Fruit fly (Drosophila melanogaster) whole organism, embryonic: Measurements from ENCODE around the gene dia.

Experiments used
- Ada2b ChIP-seq: fragments of 200-800 bp; sonication (Bioruptor generic); IDR thresholded peaks from 2 replicates; pipeline ENCODE4 v1.3.6; 2022; ENCODE audit warnings: missing biosample characterization, missing genetic modification characterization
- Aef1 ChIP-seq: fragments of 200-800 bp; sonication (Bioruptor generic); IDR thresholded peaks from 3 replicates; pipeline ENCODE4 v1.3.6; 2022; ENCODE audit warnings: missing biosample characterization, missing genetic modification characterization
- Atf6 ChIP-seq: fragments of 200-800 bp; sonication (Bioruptor generic); IDR thresholded peaks from 2 replicates; pipeline ENCODE4 v1.3.6; 2022; ENCODE audit warnings: missing biosample characterization, missing genetic modification characterization
- CG10147 ChIP-seq: fragments of 200-800 bp; sonication (Bioruptor generic); optimal IDR thresholded peaks from 2 replicates; lab custom pipeline; 2019; ENCODE audit warnings: missing biosample characterization, mild to moderate bottlenecking, missing genetic modification characterization, moderate library complexity
- CG10462 ChIP-seq: fragments of 200-800 bp; sonication (Bioruptor generic); optimal IDR thresholded peaks from 2 replicates; lab custom pipeline; 2016; ENCODE audit warnings: missing biosample characterization, missing genetic modification characterization
- CG13123 ChIP-seq: fragments of 200-800 bp; sonication (Bioruptor generic); optimal IDR thresholded peaks from 2 replicates; lab custom pipeline; 2016; ENCODE audit warnings: missing biosample characterization, missing genetic modification characterization
- CG13287 ChIP-seq: fragments of 200-800 bp; sonication (Bioruptor generic); IDR thresholded peaks from 2 replicates; pipeline ENCODE4 v1.3.6; 2022; ENCODE audit warnings: missing biosample characterization, missing genetic modification characterization; ENCODE audit not compliant: partially characterized antibody
- CG13775 ChIP-seq: fragments of 200-800 bp; sonication (Bioruptor generic); optimal IDR thresholded peaks from 3 replicates; lab custom pipeline; 2017; ENCODE audit warnings: missing biosample characterization, mild to moderate bottlenecking, missing genetic modification characterization
- CG14710 ChIP-seq: fragments of 200-800 bp; sonication (Bioruptor generic); optimal IDR thresholded peaks from 3 replicates; lab custom pipeline; 2019; ENCODE audit warnings: missing biosample characterization, mild to moderate bottlenecking, missing genetic modification characterization, moderate library complexity
- CG15601 ChIP-seq: fragments of 200-800 bp; sonication (Bioruptor generic); optimal IDR thresholded peaks from 3 replicates; lab custom pipeline; 2019; ENCODE audit warnings: missing biosample characterization, mild to moderate bottlenecking, missing genetic modification characterization, moderate library complexity
- CG18011 ChIP-seq: fragments of 200-800 bp; sonication (Bioruptor generic); optimal IDR thresholded peaks from 2 replicates; lab custom pipeline; 2017; ENCODE audit warnings: missing biosample characterization, missing genetic modification characterization, mild to moderate bottlenecking, moderate library complexity, missing genotype
- CG2678 ChIP-seq: fragments of 200-800 bp; sonication (Bioruptor generic); optimal IDR thresholded peaks from 3 replicates; lab custom pipeline; 2019; ENCODE audit warnings: missing biosample characterization, mild to moderate bottlenecking, missing genetic modification characterization, moderate library complexity
- CG2712 ChIP-seq: fragments of 200-800 bp; optimal IDR thresholded peaks from 3 replicates; lab custom pipeline; 2019; ENCODE audit warnings: missing biosample characterization, mild to moderate bottlenecking, missing genetic modification characterization, moderate library complexity
- CG2875 ChIP-seq: fragments of 200-800 bp; sonication (Bioruptor generic); optimal IDR thresholded peaks from 2 replicates; lab custom pipeline; 2017; ENCODE audit warnings: missing biosample characterization, mild to moderate bottlenecking, missing genetic modification characterization, missing genetic modification reagents
- CG3065 ChIP-seq: fragments of 200-800 bp; sonication (Bioruptor generic); optimal IDR thresholded peaks from 2 replicates; lab custom pipeline; 2016; ENCODE audit warnings: missing biosample characterization, missing genetic modification characterization
- CG32767 ChIP-seq: fragments of 200-800 bp; sonication (Bioruptor generic); IDR thresholded peaks from 2 replicates; pipeline ENCODE4 v1.3.6; 2022; ENCODE audit warnings: missing biosample characterization, missing genetic modification characterization
- CG3995 ChIP-seq: fragments of 200-800 bp; sonication (Bioruptor generic); optimal IDR thresholded peaks from 3 replicates; lab custom pipeline; 2016; ENCODE audit warnings: missing biosample characterization, missing genetic modification characterization
- CG4820 ChIP-seq: fragments of 200-800 bp; sonication (Bioruptor generic); optimal IDR thresholded peaks from 3 replicates; lab custom pipeline; 2016; ENCODE audit warnings: missing biosample characterization, missing genetic modification characterization
- CG6272 ChIP-seq: fragments of 200-800 bp; sonication (Bioruptor generic); IDR thresholded peaks from 2 replicates; pipeline ENCODE4 v1.3.6; 2022; ENCODE audit warnings: missing biosample characterization, missing genetic modification characterization
- CG6765 ChIP-seq: fragments of 200-800 bp; sonication (Bioruptor generic); optimal IDR thresholded peaks from 3 replicates; lab custom pipeline; 2017; ENCODE audit warnings: missing biosample characterization, mild to moderate bottlenecking, missing genetic modification characterization
- CG7963 ChIP-seq: fragments of 200-800 bp; sonication (Bioruptor generic); IDR thresholded peaks from 3 replicates; pipeline ENCODE4 v1.3.6; 2022; ENCODE audit warnings: missing biosample characterization, missing genetic modification characterization; ENCODE audit not compliant: partially characterized antibody
- CHES-1-like ChIP-seq: fragments of 200-800 bp; sonication (Bioruptor generic); optimal IDR thresholded peaks from 2 replicates; lab custom pipeline; 2016; ENCODE audit warnings: missing biosample characterization, missing genetic modification characterization
- CoRest ChIP-seq: fragments of 200-800 bp; sonication (Bioruptor generic); optimal IDR thresholded peaks from 3 replicates; lab custom pipeline; 2018; ENCODE audit warnings: missing biosample characterization, mild to moderate bottlenecking, missing genetic modification characterization, moderate library complexity
- Dip3 ChIP-seq: fragments of 200-800 bp; sonication (Bioruptor generic); optimal IDR thresholded peaks from 3 replicates; lab custom pipeline; 2016; ENCODE audit warnings: missing biosample characterization, missing genetic modification characterization
- H2.0 ChIP-seq: fragments of 200-800 bp; sonication (Bioruptor generic); IDR thresholded peaks from 2 replicates; pipeline ENCODE4 v1.3.6; 2022; ENCODE audit warnings: missing biosample characterization, missing genetic modification characterization
- HLH3B ChIP-seq: fragments of 200-800 bp; sonication (Bioruptor generic); IDR thresholded peaks from 2 replicates; pipeline ENCODE4 v1.3.6; 2022; ENCODE audit warnings: missing biosample characterization, missing genetic modification characterization
- Lim3 ChIP-seq: fragments of 200-800 bp; sonication (Bioruptor generic); IDR thresholded peaks from 2 replicates; pipeline ENCODE4 v1.3.6; 2022; ENCODE audit warnings: missing biosample characterization, missing genetic modification characterization
- NK7.1 ChIP-seq: fragments of 200-800 bp; sonication (Bioruptor generic); optimal IDR thresholded peaks from 3 replicates; lab custom pipeline; 2016; ENCODE audit warnings: missing biosample characterization, missing genetic modification characterization
- Oaz ChIP-seq: fragments of 200-800 bp; sonication (Bioruptor generic); IDR thresholded peaks from 2 replicates; pipeline ENCODE4 v1.3.6; 2022; ENCODE audit warnings: missing biosample characterization, missing genetic modification characterization
- Vsx1 ChIP-seq: fragments of 200-800 bp; sonication (Bioruptor generic); optimal IDR thresholded peaks from 2 replicates; lab custom pipeline; 2017; ENCODE audit warnings: missing biosample characterization, mild to moderate bottlenecking, missing genetic modification characterization, missing genetic modification reagents
- bigmax ChIP-seq: fragments of 200-800 bp; sonication (Bioruptor generic); optimal IDR thresholded peaks from 2 replicates; lab custom pipeline; 2018; ENCODE audit warnings: missing biosample characterization, mild to moderate bottlenecking, missing genetic modification characterization
- crc ChIP-seq: fragments of 200-800 bp; sonication (Bioruptor generic); optimal IDR thresholded peaks from 2 replicates; lab custom pipeline; 2016; ENCODE audit warnings: missing biosample characterization, missing genetic modification characterization
- crp ChIP-seq, 2 experiments: fragments of 200-800 bp; sonication (Bioruptor generic); optimal IDR thresholded peaks; 2 replicates in 1 of 2; 3 replicates in 1 of 2; lab custom pipeline; 2017; ENCODE audit warnings: missing biosample characterization in 2 of 2, missing genetic modification characterization in 2 of 2, mild to moderate bottlenecking in 1 of 2, moderate library complexity in 1 of 2
- dati ChIP-seq: fragments of 200-800 bp; sonication (Bioruptor generic); IDR thresholded peaks from 2 replicates; pipeline ENCODE4 v1.3.6; 2022; ENCODE audit warnings: missing biosample characterization, missing genetic modification characterization
- esg ChIP-seq: fragments of 200-800 bp; sonication (Bioruptor generic); conservative IDR thresholded peaks from 2 replicates; pipeline ENCODE4 v1.3.6; 2022; ENCODE audit warnings: missing biosample characterization, missing genetic modification characterization
- eve ChIP-seq, 2 experiments: fragments of >200 bp; optimal IDR thresholded peaks; 2 replicates each; lab custom pipeline; 2017; ENCODE audit warnings: missing biosample characterization in 2 of 2, missing genetic modification characterization in 2 of 2
- fd102C ChIP-seq: fragments of 200-800 bp; sonication (Bioruptor generic); optimal IDR thresholded peaks from 2 replicates; lab custom pipeline; 2018; ENCODE audit warnings: missing biosample characterization, mild to moderate bottlenecking, missing genetic modification characterization, moderate library complexity
- gfzf ChIP-seq: fragments of 200-800 bp; sonication (Bioruptor generic); optimal IDR thresholded peaks from 2 replicates; lab custom pipeline; 2016; ENCODE audit warnings: missing biosample characterization, mild to moderate bottlenecking, missing genetic modification characterization, moderate library complexity
- nom ChIP-seq: fragments of 200-800 bp; sonication (Bioruptor generic); optimal IDR thresholded peaks from 2 replicates; lab custom pipeline; 2017; ENCODE audit warnings: missing biosample characterization, missing genetic modification characterization, mild to moderate bottlenecking, moderate library complexity, missing genetic modification reagents
- org-1 ChIP-seq: fragments of 200-800 bp; sonication (Bioruptor generic); optimal IDR thresholded peaks from 2 replicates; lab custom pipeline; 2017; ENCODE audit warnings: missing biosample characterization, missing genetic modification characterization
- pan ChIP-seq, 4 experiments: fragments of >200 bp in 3 of 4; fragments of 200-800 bp in 1 of 4; sonication (Bioruptor generic) in 1 of 4; optimal IDR thresholded peaks in 3 of 4; IDR thresholded peaks in 1 of 4; 2 replicates each; pipeline versions ENCODE4 v1.3.6 to Lab custom; 2017 to 2022; ENCODE audit warnings: missing biosample characterization in 2 of 4, missing genetic modification characterization in 2 of 4, mixed read lengths in 1 of 4
- pum ChIP-seq: fragments of 200-800 bp; sonication (Bioruptor generic); optimal IDR thresholded peaks from 2 replicates; lab custom pipeline; 2016; ENCODE audit warnings: missing biosample characterization, missing genetic modification characterization
- sna ChIP-seq: fragments of 200-800 bp; sonication (Bioruptor generic); IDR thresholded peaks from 2 replicates; pipeline ENCODE4 v1.3.6; 2022; ENCODE audit warnings: missing biosample characterization, missing genetic modification characterization; ENCODE audit not compliant: partially characterized antibody
- so ChIP-seq: fragments of 200-800 bp; sonication (Bioruptor generic); IDR thresholded peaks from 3 replicates; pipeline ENCODE4 v1.3.6; 2022; ENCODE audit warnings: missing biosample characterization, missing genetic modification characterization
- ssp ChIP-seq: fragments of 200-800 bp; sonication (Bioruptor generic); IDR thresholded peaks from 2 replicates; pipeline ENCODE4 v1.3.6; 2022; ENCODE audit warnings: missing biosample characterization, missing genetic modification characterization
- stc ChIP-seq: fragments of 200-800 bp; sonication (Bioruptor generic); IDR thresholded peaks from 2 replicates; pipeline ENCODE4 v1.3.6; 2022; ENCODE audit warnings: missing biosample characterization, missing genetic modification characterization
- tll ChIP-seq, 2 experiments: fragments of 200-800 bp in 1 of 2; fragments of >200 bp in 1 of 2; sonication (Bioruptor generic) in 1 of 2; optimal IDR thresholded peaks; 2 replicates each; lab custom pipeline; 2017 to 2019; ENCODE audit warnings: missing biosample characterization in 2 of 2, missing genetic modification characterization in 2 of 2, mild to moderate bottlenecking in 1 of 2, moderate library complexity in 1 of 2
- twi ChIP-seq: fragments of 200-800 bp; optimal IDR thresholded peaks from 2 replicates; lab custom pipeline; 2019; ENCODE audit warnings: missing biosample characterization, mild to moderate bottlenecking, missing genetic modification characterization, moderate library complexity
- unpg ChIP-seq: fragments of 200-800 bp; sonication (Bioruptor generic); optimal IDR thresholded peaks from 3 replicates; lab custom pipeline; 2018; ENCODE audit warnings: missing biosample characterization, mild to moderate bottlenecking, missing genetic modification characterization, moderate library complexity
- wek ChIP-seq: fragments of 200-800 bp; sonication (Bioruptor generic); optimal IDR thresholded peaks from 3 replicates; lab custom pipeline; 2018; ENCODE audit warnings: missing biosample characterization, mild to moderate bottlenecking, missing genetic modification characterization, moderate library complexity

dia gene

dm6 chr2L:20757808-20758187 lies at the start of gene dia, which contains the start of gene Rhau (continued):
- TF ChIP-seq CG6765 (no peak), eve (GFP tag; optimal IDR thresholded peaks at IDR 0.05; lab: Kevin White, UChicago) (no peak), unpg (GFP tag; lab: Kevin White, UChicago) (peak; percentile 38), CG7963 (GFP tag; lab: Robert Waterston, UW) (no peak), NK7.1 (GFP tag; lab: Kevin White, UChicago) (no peak), ssp (GFP tag; lab: Robert Waterston, UW) (no peak), CG14710 (peak; percentile 84), CG32767 (GFP tag; lab: Robert Waterston, UW) (no peak), gfzf (peak; percentile 93), Atf6 (GFP tag; lab: Robert Waterston, UW) (no peak), CG6272 (GFP tag; lab: Robert Waterston, UW) (no peak), wek (GFP tag; lab: Kevin White, UChicago) (no peak), dati (GFP tag; lab: Robert Waterston, UW) (no peak), crc (no peak), twi (peak; percentile 15), pum (GFP tag; lab: Kevin White, UChicago) (no peak), crp (GFP tag; optimal IDR thresholded peaks at IDR 0.05; lab: Kevin White, UChicago) (peak in 1 of 2 experiments; percentile 26), Oaz (no peak), H2.0 (no peak), CG2875 (GFP tag; lab: Kevin White, UChicago) (no peak), bigmax (GFP tag; lab: Kevin White, UChicago) (peak; percentile 65), org-1 (no peak), CG3995 (GFP tag; lab: Kevin White, UChicago) (peak; percentile 68), CG13775 (GFP tag; lab: Kevin White, UChicago) (no peak), fd102C (GFP tag; lab: Kevin White, UChicago) (no peak), CG2678 (tag; lab: Kevin White, UChicago) (no peak), nom (GFP tag; lab: Kevin White, UChicago) (no peak), CG18011 (GFP tag; lab: Kevin White, UChicago) (no peak), Lim3 (GFP tag; lab: Robert Waterston, UW) (no peak), CG3065 (GFP tag; lab: Kevin White, UChicago) (no peak), Aef1 (GFP tag; lab: Robert Waterston, UW) (no peak), CG10147 (GFP tag; lab: Kevin White, UChicago) (no peak), CG2712 (tag; lab: Kevin White, UChicago) (peak; percentile 60), sna (no peak), CG15601 (tag; lab: Kevin White, UChicago) (peak; percentile 62), CG10462 (GFP tag; lab: Kevin White, UChicago) (no peak), Vsx1 (GFP tag; lab: Kevin White, UChicago) (no peak), CG4820 (no peak), HLH3B (no peak), Ada2b (no peak), CG13123 (GFP tag; lab: Kevin White, UChicago) (no peak), pan (optimal IDR thresholded peaks at IDR 0.05; lab: Kevin White, UChicago) (no peak), pan (GFP tag; optimal IDR thresholded peaks at IDR 0.05 in 1 of 2, IDR thresholded peaks at IDR 0.05 in 1 of 2) (no peak), tll (GFP tag; optimal IDR thresholded peaks at IDR 0.05; lab: Kevin White, UChicago) (peak in 1 of 2 experiments; percentile 75), stc (GFP tag; lab: Robert Waterston, UW) (no peak), CG13287 (GFP tag; lab: Robert Waterston, UW) (peak; percentile 36), CHES-1-like (GFP tag; lab: Kevin White, UChicago) (peak; percentile 36), CoRest (tag; lab: Kevin White, UChicago) (peak; percentile 61), so (no peak), Dip3 (GFP tag; lab: Kevin White, UChicago) (peak; percentile 4), esg (GFP tag; lab: Robert Waterston, UW) (no peak)
